Fruit fly (Drosophila melanogaster): ENCODE data around the gene Spn.

Gene Spn

DNA sequence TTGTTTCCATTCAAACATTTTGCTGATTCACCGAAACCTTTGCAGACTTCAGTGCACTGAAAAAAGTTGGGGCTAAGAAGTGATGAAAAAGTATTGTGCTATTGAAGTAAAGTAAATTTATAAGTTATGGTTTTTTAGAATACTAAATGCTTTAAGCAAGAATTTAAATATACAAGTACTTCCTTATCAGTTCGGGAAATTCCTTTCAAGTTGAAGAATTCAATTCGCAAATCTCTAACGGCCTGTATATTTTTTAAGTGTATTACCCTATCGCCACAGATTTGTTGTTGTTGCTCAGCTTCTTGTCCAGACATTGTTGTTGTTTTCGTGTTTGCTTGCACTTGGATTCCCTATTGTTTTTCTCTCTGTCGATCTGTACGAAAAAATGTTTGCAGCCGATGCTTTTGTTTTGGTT, 86.7 kb downstream of the Spn start (continued):
- TF ChIP-seq CG1647 (GFP tag; optimal IDR thresholded peaks at IDR 0.05) (peak; percentile 43), ewg (GFP tag; optimal IDR thresholded peaks at IDR 0.05) (peak; percentile 49), scrt (GFP tag; optimal IDR thresholded peaks at IDR 0.05) (peak; percentile 30), Hr78 (GFP tag; optimal IDR thresholded peaks at IDR 0.05) (peak in 1 of 2 experiments; percentile 30), NfI (GFP tag; optimal IDR thresholded peaks at IDR 0.05) (peak; percentile 44), kay (GFP tag; optimal IDR thresholded peaks at IDR 0.05) (peak; percentile 67), CG17359 (tag; optimal IDR thresholded peaks at IDR 0.05) (peak; percentile 86), Trl (optimal IDR thresholded peaks at IDR 0.05) (no peak), Trl (GFP tag; optimal IDR thresholded peaks at IDR 0.05) (peak; percentile 18), ap (GFP tag; IDR thresholded peaks at IDR 0.05) (peak; percentile 38; the same call in 1 of the 2 replicates), NK7.1 (GFP tag; optimal IDR thresholded peaks at IDR 0.05) (peak; percentile 44), Sox100B (GFP tag; optimal IDR thresholded peaks at IDR 0.05) (peak; percentile 79), cad (GFP tag; optimal IDR thresholded peaks at IDR 0.05) (no peak), otp (GFP tag; IDR thresholded peaks at IDR 0.05) (no peak), tll (GFP tag; optimal IDR thresholded peaks at IDR 0.05) (peak in 1 of 2 experiments; percentile 33), ash1 (GFP tag; optimal IDR thresholded peaks at IDR 0.05) (no peak), stwl (tag; optimal IDR thresholded peaks at IDR 0.05) (peak; percentile 19), CG11560 (tag; IDR thresholded peaks at IDR 0.05) (no peak), Drgx (GFP tag; IDR thresholded peaks at IDR 0.05) (peak; percentile 78), sqz (GFP tag; optimal IDR thresholded peaks at IDR 0.05) (peak; percentile 36), CG11085 (GFP tag; IDR thresholded peaks at IDR 0.05) (peak; percentile 38; the same call in 1 of the 2 replicates), fu2 (GFP tag; optimal IDR thresholded peaks at IDR 0.05) (peak; percentile 55), lbe (GFP tag; optimal IDR thresholded peaks at IDR 0.05) (peak; percentile 93), unpg (GFP tag; optimal IDR thresholded peaks at IDR 0.05) (peak; percentile 74), salm (tag; optimal IDR thresholded peaks at IDR 0.05) (peak; percentile 49), Rfx (GFP tag; IDR thresholded peaks at IDR 0.05) (peak; percentile 73), CG12219 (GFP tag; optimal IDR thresholded peaks at IDR 0.05) (peak; percentile 67), CG7271 (tag; optimal IDR thresholded peaks at IDR 0.05) (peak; percentile 67), her (GFP tag; optimal IDR thresholded peaks at IDR 0.05) (no peak), da (GFP tag; optimal IDR thresholded peaks at IDR 0.05) (peak; percentile 42), NC2α (GFP tag; optimal IDR thresholded peaks at IDR 0.05) (peak; percentile 28), pros (GFP tag; optimal IDR thresholded peaks at IDR 0.05) (peak; percentile 30), CG17361 (GFP tag; IDR thresholded peaks at IDR 0.05) (peak; percentile 89), CG13296 (GFP tag; optimal IDR thresholded peaks at IDR 0.05) (peak; percentile 79), sna (GFP tag; IDR thresholded peaks at IDR 0.05; ENCODE audit: partially characterized antibody) (no peak), Atf3 (GFP tag; optimal IDR thresholded peaks at IDR 0.05) (peak; percentile 37), ranshi (GFP tag; IDR thresholded peaks at IDR 0.05) (peak; percentile 44; the same call in 1 of the 2 replicates), Nf-YB (GFP tag; optimal IDR thresholded peaks at IDR 0.05) (peak; percentile 47), esg (GFP tag; conservative IDR thresholded peaks at IDR 0.05) (peak; percentile 45), emc (GFP tag; optimal IDR thresholded peaks at IDR 0.05) (peak; percentile 3), Gsc (GFP tag; IDR thresholded peaks at IDR 0.05) (peak; percentile 67; the same call in 1 of the 2 replicates), grau (tag; optimal IDR thresholded peaks at IDR 0.05) (peak; percentile 71), CG12155 (GFP tag; optimal IDR thresholded peaks at IDR 0.05) (peak; percentile 53), sisA (GFP tag; IDR thresholded peaks at IDR 0.05) (peak; percentile 70), CG10267 (tag; optimal IDR thresholded peaks at IDR 0.05) (peak; percentile 74), CG8281 (tag; optimal IDR thresholded peaks at IDR 0.05) (peak; percentile 62), Dref (GFP tag; IDR thresholded peaks at IDR 0.05) (no peak), Bgb (GFP tag; IDR thresholded peaks at IDR 0.05; ENCODE audit: partially characterized antibody) (no peak), Abd-B (GFP tag; optimal IDR thresholded peaks at IDR 0.05) (peak; percentile 24), Scr (GFP tag; IDR thresholded peaks at IDR 0.05; ENCODE audit: partially characterized antibody) (no peak)
